Comparison of ENCODE assay signal across 3 worm cellular contexts in the genomic region with DNA sequence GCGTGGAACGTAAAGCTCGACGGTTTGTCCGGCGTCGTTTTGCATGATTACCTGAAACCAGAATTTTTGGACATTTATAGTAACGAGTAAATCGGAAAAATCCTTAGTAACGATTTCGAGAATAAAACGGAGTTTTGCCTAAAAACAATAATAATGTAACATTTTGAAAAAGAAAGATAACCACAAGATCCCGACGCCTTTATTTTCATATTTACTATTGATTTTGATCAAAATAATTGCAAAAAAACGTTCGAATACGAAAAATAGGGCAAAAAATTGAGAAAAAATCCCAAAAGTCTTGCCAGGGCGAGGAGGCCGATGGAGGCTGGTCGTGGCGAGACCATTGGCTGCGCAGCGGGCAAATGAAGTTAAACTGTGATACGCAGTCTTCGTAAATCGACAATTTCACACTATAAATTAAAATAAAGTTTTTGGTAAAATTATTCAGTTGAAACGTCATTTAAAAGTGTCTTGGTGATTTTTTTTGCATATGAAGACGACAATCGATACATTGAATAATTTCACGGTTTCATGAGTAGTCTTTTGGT.
TF ChIP-seq lines count a peak whose summit lies in the region.

Gene rps-21, minus strand, starts transcription at position 51 of the 548 bp plus-strand sequence.

TF ChIP-seq in whole organism, L1 larva, 84 proteins besides CTCF, POLR2A, EP300 and RAD21 (continued from another document and continues in another):
- TF ChIP-seq snu-23 (GFP tag; optimal IDR thresholded peaks at IDR 0.05; lab: Kevin White, UChicago) (peak; percentile 91), C34B4.2 (tag; optimal IDR thresholded peaks at IDR 0.05; lab: Kevin White, UChicago) (no peak), lin-14 (GFP tag; optimal IDR thresholded peaks at IDR 0.05; lab: Kevin White, UChicago) (peak; percentile 76), nhr-237 (tag; optimal IDR thresholded peaks at IDR 0.05; lab: Kevin White, UChicago) (peak; percentile 55), egl-27 (tag; optimal IDR thresholded peaks at IDR 0.05; lab: Kevin White, UChicago) (peak; percentile 10 to 63), mab-9 (GFP tag; IDR thresholded peaks at IDR 0.05; lab: Robert Waterston, UW) (0 out of 2 replicates have a peak, but pooled peaks have one; percentile 9), fkh-10 (GFP tag; optimal IDR thresholded peaks at IDR 0.05; lab: Kevin White, UChicago) (peak; percentile 12), lin-15B (tag; optimal IDR thresholded peaks at IDR 0.05; lab: Kevin White, UChicago) (peak; percentile 83), nhr-11 (tag; optimal IDR thresholded peaks at IDR 0.05; lab: Kevin White, UChicago) (peak; percentile 1), alr-1 (tag; optimal IDR thresholded peaks at IDR 0.05; lab: Kevin White, UChicago; ENCODE audit: borderline replicate concordance) (no peak), isw-1 (GFP tag; IDR thresholded peaks at IDR 0.05; lab: Robert Waterston, UW) (peak; percentile 85), irx-1 (tag; optimal IDR thresholded peaks at IDR 0.05; lab: Kevin White, UChicago) (peak; percentile 49), nhr-85 (tag; lab: Kevin White, UChicago) (peak; percentile 91), unc-62 (GFP tag; optimal IDR thresholded peaks at IDR 0.05; lab: Kevin White, UChicago) (no peak), blmp-1 (tag; optimal IDR thresholded peaks at IDR 0.05; lab: Kevin White, UChicago) (peak; percentile 70), lin-13 (GFP tag; optimal IDR thresholded peaks at IDR 0.05; lab: Kevin White, UChicago) (peak; percentile 67), mep-1 (tag; optimal IDR thresholded peaks at IDR 0.05; lab: Kevin White, UChicago) (peak; percentile 80), zag-1 (tag; optimal IDR thresholded peaks at IDR 0.05; lab: Kevin White, UChicago) (no peak), aly-2 (tag; optimal IDR thresholded peaks at IDR 0.05; lab: Kevin White, UChicago) (no peak), dpl-1 (GFP tag; optimal IDR thresholded peaks at IDR 0.05; lab: Kevin White, UChicago) (peak; percentile 73 to 84 (median 82)), nhr-77 (tag; optimal IDR thresholded peaks at IDR 0.05; lab: Kevin White, UChicago) (peak; percentile 79), C16A3.4 (tag; optimal IDR thresholded peaks at IDR 0.05; lab: Kevin White, UChicago) (peak; percentile 91), lsy-2 (tag; optimal IDR thresholded peaks at IDR 0.05; lab: Kevin White, UChicago) (peak; percentile 92 to 94), aha-1 (tag; optimal IDR thresholded peaks at IDR 0.05; lab: Kevin White, UChicago) (no peak), vab-15 (tag; optimal IDR thresholded peaks at IDR 0.05; lab: Kevin White, UChicago) (peak; percentile 31), nhr-76 (tag; optimal IDR thresholded peaks at IDR 0.05; lab: Kevin White, UChicago) (no peak), tlp-1 (tag; optimal IDR thresholded peaks at IDR 0.05; lab: Kevin White, UChicago) (no peak), nhr-90 (tag; optimal IDR thresholded peaks at IDR 0.05; lab: Kevin White, UChicago; ENCODE audit: poor library complexity) (peak; percentile 72), nhr-84 (tag; optimal IDR thresholded peaks at IDR 0.05; lab: Kevin White, UChicago) (no peak), nhr-19 (GFP tag; conservative IDR thresholded peaks at IDR 0.05; lab: Robert Waterston, UW) (peak; percentile 87), snpc-4 (tag; optimal IDR thresholded peaks at IDR 0.05; lab: Kevin White, UChicago) (peak; percentile 55), ets-5 (GFP tag; IDR thresholded peaks at IDR 0.05; lab: Robert Waterston, UW) (no peak), unc-30 (tag; optimal IDR thresholded peaks at IDR 0.05; lab: Kevin White, UChicago) (no peak), rnt-1 (tag; optimal IDR thresholded peaks at IDR 0.05; lab: Kevin White, UChicago) (peak; percentile 82), pag-3 (tag; optimal IDR thresholded peaks at IDR 0.05; lab: Kevin White, UChicago; ENCODE audit: borderline replicate concordance, insufficient read depth) (no peak), dsc-1 (tag; optimal IDR thresholded peaks at IDR 0.05; lab: Kevin White, UChicago) (peak; percentile 74), pax-3 (tag; optimal IDR thresholded peaks at IDR 0.05; lab: Kevin White, UChicago) (peak; percentile 60), nhr-20 (tag; optimal IDR thresholded peaks at IDR 0.05; lab: Kevin White, UChicago) (peak; percentile 88), zip-4 (GFP tag; optimal IDR thresholded peaks at IDR 0.05; lab: Kevin White, UChicago) (peak; percentile 27), ceh-8 (GFP tag; optimal IDR thresholded peaks at IDR 0.05; lab: Kevin White, UChicago) (no peak), nhr-28 (tag; optimal IDR thresholded peaks at IDR 0.05; lab: Kevin White, UChicago) (no peak)

TF ChIP-seq in whole organism, L3 larva, 47 proteins besides CTCF, POLR2A, EP300 and RAD21 (continued from another document):
- TF ChIP-seq lin-39 (tag; optimal IDR thresholded peaks at IDR 0.05; lab: Kevin White, UChicago) (peak; percentile 92), pqm-1 (tag; optimal IDR thresholded peaks at IDR 0.05; lab: Kevin White, UChicago) (peak; percentile 49), nhr-76 (tag; optimal IDR thresholded peaks at IDR 0.05; lab: Kevin White, UChicago) (no peak), sea-2 (GFP tag; optimal IDR thresholded peaks at IDR 0.05; lab: Kevin White, UChicago) (no peak), pha-4 (tag; optimal IDR thresholded peaks at IDR 0.05; lab: Kevin White, UChicago) (peak; percentile 93), fkh-10 (GFP tag; optimal IDR thresholded peaks at IDR 0.05; lab: Kevin White, UChicago) (peak; percentile 58), snpc-4 (tag; optimal IDR thresholded peaks at IDR 0.05; lab: Kevin White, UChicago) (peak; percentile 54), daf-12 (tag; optimal IDR thresholded peaks at IDR 0.05; lab: Kevin White, UChicago) (no peak), egl-5 (tag; optimal IDR thresholded peaks at IDR 0.05; lab: Kevin White, UChicago) (peak; percentile 77), ceh-28 (tag; optimal IDR thresholded peaks at IDR 0.05; lab: Kevin White, UChicago) (no peak), nhr-23 (tag; optimal IDR thresholded peaks at IDR 0.05; lab: Kevin White, UChicago) (peak; percentile 93), egl-27 (tag; optimal IDR thresholded peaks at IDR 0.05; lab: Kevin White, UChicago) (peak; percentile 65), nhr-25 (tag; optimal IDR thresholded peaks at IDR 0.05; lab: Kevin White, UChicago) (peak; percentile 82), aly-2 (tag; optimal IDR thresholded peaks at IDR 0.05; lab: Kevin White, UChicago) (no peak), nhr-12 (tag; optimal IDR thresholded peaks at IDR 0.05; lab: Kevin White, UChicago) (no peak), skn-1 (tag; optimal IDR thresholded peaks at IDR 0.05; lab: Kevin White, UChicago) (peak; percentile 54), lin-15B (tag; optimal IDR thresholded peaks at IDR 0.05; lab: Kevin White, UChicago) (peak; percentile 94), ama-1 (optimal IDR thresholded peaks at IDR 0.05; lab: Kevin White, UChicago) (peak; percentile 44), elt-3 (tag; optimal IDR thresholded peaks at IDR 0.05; lab: Kevin White, UChicago) (no peak), unc-62 (GFP tag; optimal IDR thresholded peaks at IDR 0.05; lab: Kevin White, UChicago) (peak; percentile 23), zag-1 (tag; optimal IDR thresholded peaks at IDR 0.05; lab: Kevin White, UChicago) (no peak), ceh-16 (tag; optimal IDR thresholded peaks at IDR 0.05; lab: Kevin White, UChicago) (no peak), ZK546.5 (tag; optimal IDR thresholded peaks at IDR 0.05; lab: Kevin White, UChicago) (peak; percentile 24), nhr-11 (tag; optimal IDR thresholded peaks at IDR 0.05; lab: Kevin White, UChicago) (peak; percentile 59), nhr-28 (tag; optimal IDR thresholded peaks at IDR 0.05; lab: Kevin White, UChicago) (no peak), jun-1 (tag; optimal IDR thresholded peaks at IDR 0.05; lab: Kevin White, UChicago) (peak; percentile 23), ztf-11 (tag; optimal IDR thresholded peaks at IDR 0.05; lab: Kevin White, UChicago) (no peak), ztf-4 (tag; optimal IDR thresholded peaks at IDR 0.05; lab: Kevin White, UChicago) (no peak), nfya-1 (tag; optimal IDR thresholded peaks at IDR 0.05; lab: Kevin White, UChicago; ENCODE audit: insufficient read depth) (peak; percentile 90)

TF ChIP-seq in whole organism, young adult, 124 proteins besides CTCF, POLR2A, EP300 and RAD21 (continued from another document and continues in another):
- TF ChIP-seq F37B4.10 (GFP tag; IDR thresholded peaks at IDR 0.05; lab: Robert Waterston, UW) (no peak), ceh-91 (GFP tag; IDR thresholded peaks at IDR 0.05; lab: Robert Waterston, UW) (peak; percentile 21; the same call in 1 of the 2 replicates), ceh-58 (GFP tag; IDR thresholded peaks at IDR 0.05; lab: Robert Waterston, UW) (no peak), ztf-28 (GFP tag; IDR thresholded peaks at IDR 0.05; lab: Robert Waterston, UW) (no peak), ekl-4 (GFP tag; IDR thresholded peaks at IDR 0.05; lab: Robert Waterston, UW) (0 out of 2 replicates have a peak, but pooled peaks have one; percentile 23), ztf-18 (tag; optimal IDR thresholded peaks at IDR 0.05; lab: Kevin White, UChicago) (peak; percentile 53), lsl-1 (GFP tag; optimal IDR thresholded peaks at IDR 0.05; lab: Kevin White, UChicago) (peak; percentile 21), F52B5.7 (tag; optimal IDR thresholded peaks at IDR 0.05; lab: Kevin White, UChicago) (no peak), gei-17 (GFP tag; optimal IDR thresholded peaks at IDR 0.05; lab: Kevin White, UChicago) (no peak), Y95B8A.8 (GFP tag; IDR thresholded peaks at IDR 0.05; lab: Robert Waterston, UW) (peak; percentile 67; the same call in 1 of the 2 replicates), lir-1 (GFP tag; conservative IDR thresholded peaks at IDR 0.05; lab: Robert Waterston, UW) (no peak), K12H6.12 (tag; optimal IDR thresholded peaks at IDR 0.05; lab: Kevin White, UChicago) (peak; percentile 21), F22D6.2 (tag; optimal IDR thresholded peaks at IDR 0.05; lab: Kevin White, UChicago) (no peak), egl-44 (GFP tag; IDR thresholded peaks at IDR 0.05; lab: Robert Waterston, UW) (no peak), nfya-2 (GFP tag; IDR thresholded peaks at IDR 0.05; lab: Robert Waterston, UW) (no peak), tbx-9 (tag; optimal IDR thresholded peaks at IDR 0.05; lab: Kevin White, UChicago; ENCODE audit: borderline replicate concordance) (no peak), mes-4 (tag; optimal IDR thresholded peaks at IDR 0.05; lab: Kevin White, UChicago) (no peak), F10E7.11 (tag; optimal IDR thresholded peaks at IDR 0.05; lab: Kevin White, UChicago) (no peak), B0019.2 (GFP tag; conservative IDR thresholded peaks at IDR 0.05; lab: Robert Waterston, UW) (0 out of 2 replicates have a peak, but pooled peaks have one; percentile 47), let-526 (GFP tag; IDR thresholded peaks at IDR 0.05; lab: Robert Waterston, UW) (no peak), hlh-12 (tag; optimal IDR thresholded peaks at IDR 0.05; lab: Kevin White, UChicago) (no peak), cebp-2 (GFP tag; IDR thresholded peaks at IDR 0.05; lab: Robert Waterston, UW) (no peak), xnd-1 (tag; optimal IDR thresholded peaks at IDR 0.05; lab: Kevin White, UChicago) (no peak), mel-28 (tag; optimal IDR thresholded peaks at IDR 0.05; lab: Kevin White, UChicago; ENCODE audit: borderline replicate concordance) (no peak), ztf-3 (GFP tag; optimal IDR thresholded peaks at IDR 0.05; lab: Kevin White, UChicago) (no peak), repo-1 (tag; optimal IDR thresholded peaks at IDR 0.05; lab: Kevin White, UChicago) (no peak), F57A8.1 (GFP tag; optimal IDR thresholded peaks at IDR 0.05; lab: Kevin White, UChicago) (no peak), Y67H2A.10 (GFP tag; conservative IDR thresholded peaks at IDR 0.05; lab: Robert Waterston, UW) (no peak), akir-1 (GFP tag; optimal IDR thresholded peaks at IDR 0.05; lab: Kevin White, UChicago) (no peak), dpl-1 (GFP tag; optimal IDR thresholded peaks at IDR 0.05; lab: Kevin White, UChicago) (peak; percentile 51), nfyb-1 (GFP tag; IDR thresholded peaks at IDR 0.05; lab: Robert Waterston, UW) (peak; percentile 30; the same call in 1 of the 2 replicates), bed-1 (GFP tag; IDR thresholded peaks at IDR 0.05; lab: Robert Waterston, UW) (no peak), somi-1 (GFP tag; optimal IDR thresholded peaks at IDR 0.05; lab: Kevin White, UChicago) (no peak), rcor-1 (GFP tag; IDR thresholded peaks at IDR 0.05; lab: Robert Waterston, UW) (no peak), madf-8 (GFP tag; conservative IDR thresholded peaks at IDR 0.05; lab: Robert Waterston, UW) (no peak), lsy-27 (tag; optimal IDR thresholded peaks at IDR 0.05; lab: Kevin White, UChicago; ENCODE audit: borderline replicate concordance, insufficient read depth) (no peak), Y79H2A.3 (GFP tag; conservative IDR thresholded peaks at IDR 0.05; lab: Robert Waterston, UW) (no peak), sea-2 (GFP tag; IDR thresholded peaks at IDR 0.05; lab: Robert Waterston, UW) (no peak), nhr-80 (tag; optimal IDR thresholded peaks at IDR 0.05; lab: Kevin White, UChicago) (peak; percentile 42), ztf-26 (tag; optimal IDR thresholded peaks at IDR 0.05; lab: Kevin White, UChicago) (no peak), lin-35 (GFP tag; optimal IDR thresholded peaks at IDR 0.05; lab: Kevin White, UChicago) (peak in 1 of 3 experiments; percentile 74), Y53F4B.3 (GFP tag; IDR thresholded peaks at IDR 0.05; lab: Robert Waterston, UW) (no peak), lin-54 (GFP tag; optimal IDR thresholded peaks at IDR 0.05; lab: Kevin White, UChicago) (peak; percentile 67), C06A6.2 (GFP tag; conservative IDR thresholded peaks at IDR 0.05; lab: Robert Waterston, UW) (no peak), sdz-38 (tag; optimal IDR thresholded peaks at IDR 0.05; lab: Kevin White, UChicago) (no peak), F49E8.2 (tag; optimal IDR thresholded peaks at IDR 0.05; lab: Kevin White, UChicago; ENCODE audit: insufficient read depth) (no peak), ceh-27 (GFP tag; optimal IDR thresholded peaks at IDR 0.05; lab: Kevin White, UChicago) (peak; percentile 43), bed-2 (GFP tag; IDR thresholded peaks at IDR 0.05; lab: Robert Waterston, UW) (no peak), dox-1 (GFP tag; IDR thresholded peaks at IDR 0.05; lab: Robert Waterston, UW) (peak; percentile 49; the same call in 1 of the 2 replicates), attf-6 (GFP tag; IDR thresholded peaks at IDR 0.05; lab: Robert Waterston, UW) (no peak), hlh-26 (GFP tag; conservative IDR thresholded peaks at IDR 0.05; lab: Robert Waterston, UW) (no peak), F33H1.4 (GFP tag; IDR thresholded peaks at IDR 0.05; lab: Robert Waterston, UW) (peak; percentile 94), lin-40 (tag; optimal IDR thresholded peaks at IDR 0.05; lab: Kevin White, UChicago) (peak; percentile 49), atf-7 (tag; optimal IDR thresholded peaks at IDR 0.05; lab: Kevin White, UChicago) (no peak), T26A5.8 (tag; optimal IDR thresholded peaks at IDR 0.05; lab: Kevin White, UChicago) (no peak), madf-10 (tag; optimal IDR thresholded peaks at IDR 0.05; lab: Kevin White, UChicago) (peak; percentile 22), rpc-1 (optimal IDR thresholded peaks at IDR 0.05; lab: Kevin White, UChicago) (no peak), rpc-1 (tag; optimal IDR thresholded peaks at IDR 0.05; lab: Kevin White, UChicago) (no peak), nfya-1 (tag; optimal IDR thresholded peaks at IDR 0.05; lab: Kevin White, UChicago; ENCODE audit: borderline replicate concordance, insufficient read depth) (no peak), madf-3 (GFP tag; IDR thresholded peaks at IDR 0.05; lab: Robert Waterston, UW) (0 out of 2 replicates have a peak, but pooled peaks have one; percentile 16), snpc-1.1 (tag; optimal IDR thresholded peaks at IDR 0.05; lab: Kevin White, UChicago; ENCODE audit: insufficient read depth) (no peak), nhr-90 (tag; optimal IDR thresholded peaks at IDR 0.05; lab: Kevin White, UChicago) (no peak), B0336.3 (GFP tag; IDR thresholded peaks at IDR 0.05; lab: Robert Waterston, UW) (no peak), rec-8 (tag; optimal IDR thresholded peaks at IDR 0.05; lab: Kevin White, UChicago) (no peak), mxl-1 (tag; optimal IDR thresholded peaks at IDR 0.05; lab: Kevin White, UChicago) (no peak)
